Worm (Caenorhabditis elegans) whole organism, L3 larva: Measurements from ENCODE around the gene pqm-1.
A peak's percentile ranks its signal among the peaks of the same experiment; 100 is the strongest.

Experiments
- R02D3.7 ChIP-seq: fragments of 150-350 bp; optimal IDR thresholded peaks from 2 replicates; lab custom pipeline; 2014; ENCODE audit warnings: missing biosample characterization, missing genetic modification characterization
- ZK546.5 ChIP-seq: sonication (generic microtip); optimal IDR thresholded peaks from 2 replicates; lab custom pipeline; 2017; ENCODE audit warnings: missing biosample characterization, missing genetic modification characterization
- ceh-16 ChIP-seq: sonication (generic microtip); optimal IDR thresholded peaks from 2 replicates; lab custom pipeline; 2017; ENCODE audit warnings: missing biosample characterization, missing genetic modification characterization
- ceh-28 ChIP-seq: fragments of 150-350 bp; optimal IDR thresholded peaks from 2 replicates; lab custom pipeline; 2014; ENCODE audit warnings: missing biosample characterization, missing genetic modification reagents, missing genetic modification characterization
- ceh-9 ChIP-seq: sonication (generic microtip); optimal IDR thresholded peaks from 2 replicates; lab custom pipeline; 2018; ENCODE audit warnings: missing biosample characterization, missing genetic modification characterization
- daf-12 ChIP-seq: fragments of 150-350 bp; optimal IDR thresholded peaks from 2 replicates; lab custom pipeline; 2014; ENCODE audit warnings: missing biosample characterization, missing genetic modification reagents, missing genetic modification characterization
- egl-27 ChIP-seq: sonication (generic microtip); optimal IDR thresholded peaks from 4 replicates; lab custom pipeline; 2017; ENCODE audit warnings: missing biosample characterization, missing genetic modification reagents, missing genetic modification characterization
- egl-5 ChIP-seq: fragments of 150-350 bp; optimal IDR thresholded peaks from 2 replicates; lab custom pipeline; 2017; ENCODE audit warnings: missing biosample characterization, missing genetic modification reagents, missing genetic modification characterization, inconsistent platforms
- elt-1 ChIP-seq: fragments of 150-350 bp; optimal IDR thresholded peaks from 2 replicates; lab custom pipeline; 2014; ENCODE audit warnings: missing biosample characterization, missing genetic modification characterization
- elt-2 ChIP-seq: sonication (generic microtip); optimal IDR thresholded peaks from 2 replicates; lab custom pipeline; 2016; ENCODE audit warnings: missing genetic modification reagents, mild to moderate bottlenecking, missing genetic modification characterization, missing compliant biosample characterization
- fkh-10 ChIP-seq: sonication (generic microtip); optimal IDR thresholded peaks from 2 replicates; lab custom pipeline; 2017; ENCODE audit warnings: missing biosample characterization, missing genetic modification reagents, missing genetic modification characterization
- fkh-2 ChIP-seq: fragments of 150-350 bp; optimal IDR thresholded peaks from 2 replicates; lab custom pipeline; 2014; ENCODE audit warnings: missing biosample characterization, missing genetic modification reagents, missing genetic modification characterization
- fos-1 ChIP-seq: fragments of 150-350 bp; optimal IDR thresholded peaks from 2 replicates; lab custom pipeline; 2014; ENCODE audit warnings: missing biosample characterization, missing genetic modification characterization
- hmg-11 ChIP-seq: sonication (generic microtip); optimal IDR thresholded peaks from 2 replicates; lab custom pipeline; 2016; ENCODE audit warnings: missing genetic modification characterization, missing compliant biosample characterization
- lin-15B ChIP-seq: fragments of 150-350 bp; optimal IDR thresholded peaks from 2 replicates; lab custom pipeline; 2014; ENCODE audit warnings: missing biosample characterization, missing genetic modification characterization
- lin-39 ChIP-seq: fragments of 150-350 bp; optimal IDR thresholded peaks from 2 replicates; lab custom pipeline; 2018; ENCODE audit warnings: missing biosample characterization, missing genetic modification reagents, missing genetic modification characterization
- lsy-12 ChIP-seq: sonication (generic microtip); optimal IDR thresholded peaks from 2 replicates; lab custom pipeline; 2016; ENCODE audit warnings: mild to moderate bottlenecking, missing genetic modification characterization, missing compliant biosample characterization
- mml-1 ChIP-seq: fragments of 150-350 bp; sonication (generic microtip); optimal IDR thresholded peaks from 3 replicates; lab custom pipeline; 2014; ENCODE audit warnings: missing biosample characterization, missing genetic modification characterization
- nfya-1 ChIP-seq: sonication (generic microtip); optimal IDR thresholded peaks from 2 replicates; lab custom pipeline; 2017; ENCODE audit warnings: missing genetic modification characterization, mild to moderate bottlenecking, missing compliant biosample characterization, antibody characterized with exemption, moderate library complexity; ENCODE audit not compliant: insufficient read depth
- nhr-23 ChIP-seq: fragments of 150-350 bp; optimal IDR thresholded peaks from 2 replicates; lab custom pipeline; 2014; ENCODE audit warnings: missing biosample characterization, missing genetic modification reagents, missing genetic modification characterization
- nhr-237 ChIP-seq: fragments of 150-350 bp; optimal IDR thresholded peaks from 2 replicates; lab custom pipeline; 2014; ENCODE audit warnings: missing biosample characterization, missing genetic modification characterization
- nhr-25 ChIP-seq: sonication (generic microtip); optimal IDR thresholded peaks from 2 replicates; lab custom pipeline; 2017; ENCODE audit warnings: missing biosample characterization, missing genetic modification characterization
- nhr-43 ChIP-seq: sonication (generic microtip); optimal IDR thresholded peaks from 2 replicates; lab custom pipeline; 2016; ENCODE audit warnings: mild to moderate bottlenecking, missing genetic modification characterization, missing compliant biosample characterization; ENCODE audit not compliant: poor library complexity, severe bottlenecking
- nhr-67 ChIP-seq: fragments of 150-350 bp; optimal IDR thresholded peaks from 2 replicates; lab custom pipeline; 2014; ENCODE audit warnings: missing biosample characterization, missing genetic modification characterization
- nhr-76 ChIP-seq: fragments of 150-350 bp; sonication (generic microtip); optimal IDR thresholded peaks from 5 replicates; lab custom pipeline; 2014; ENCODE audit warnings: missing biosample characterization, missing genetic modification characterization
- nhr-77 ChIP-seq: fragments of 150-350 bp; optimal IDR thresholded peaks from 2 replicates; lab custom pipeline; 2014; ENCODE audit warnings: missing biosample characterization, missing genetic modification characterization
- pha-4 ChIP-seq: fragments of 150-350 bp; optimal IDR thresholded peaks from 2 replicates; lab custom pipeline; 2014; ENCODE audit warnings: missing biosample characterization, missing genetic modification reagents, missing genetic modification characterization
- pqm-1 ChIP-seq: fragments of 150-350 bp; optimal IDR thresholded peaks from 2 replicates; lab custom pipeline; 2017; ENCODE audit warnings: missing biosample characterization, missing genetic modification characterization, inconsistent platforms
- sea-2 ChIP-seq: fragments of 150-350 bp; sonication (generic microtip); optimal IDR thresholded peaks from 4 replicates; lab custom pipeline; 2014; ENCODE audit warnings: missing biosample characterization, missing genetic modification reagents, missing genetic modification characterization
- snpc-4 ChIP-seq: fragments of 150-350 bp; optimal IDR thresholded peaks from 2 replicates; lab custom pipeline; 2014; ENCODE audit warnings: missing biosample characterization, missing genetic modification characterization
- tbx-2 ChIP-seq: sonication (generic microtip); optimal IDR thresholded peaks from 2 replicates; lab custom pipeline; 2016; ENCODE audit warnings: mild to moderate bottlenecking, missing genetic modification characterization, missing compliant biosample characterization
- unc-62 ChIP-seq: fragments of 150-350 bp; sonication (generic microtip); optimal IDR thresholded peaks from 4 replicates; lab custom pipeline; 2014; ENCODE audit warnings: missing biosample characterization, missing genetic modification reagents, missing genetic modification characterization
- zag-1 ChIP-seq: fragments of 150-350 bp; optimal IDR thresholded peaks from 2 replicates; lab custom pipeline; 2014; ENCODE audit warnings: missing biosample characterization, missing genetic modification characterization
- ztf-4 ChIP-seq: fragments of 150-350 bp; optimal IDR thresholded peaks from 2 replicates; lab custom pipeline; 2014; ENCODE audit warnings: missing biosample characterization, missing genetic modification characterization

pqm-1 gene

ce11 chrII:11184757-11185341, 32.5 kb upstream of the pqm-1 start, which contains the start of gene lir-3:
TSS of gene lir-3 (minus strand) at chrII:11184807.
- no peak for TF ChIP-seq ceh-9
- TF ChIP-seq R02D3.7 (tag; lab: Kevin White, UChicago) = no peak
- TF ChIP-seq lin-15B (tag; lab: Kevin White, UChicago) = peak; percentile 46
- peak; percentile 10 for TF ChIP-seq elt-2 (tag; lab: Kevin White, UChicago)
- peak; percentile 69 for TF ChIP-seq nfya-1 (tag; lab: Kevin White, UChicago)
- TF ChIP-seq ztf-4 = no peak
- no peak for TF ChIP-seq ceh-16 (tag; lab: Kevin White, UChicago)
- peak; percentile 80 for TF ChIP-seq hmg-11 (tag; lab: Kevin White, UChicago)
- peak; percentile 21 for TF ChIP-seq snpc-4
- no peak for TF ChIP-seq fkh-10 (GFP tag; lab: Kevin White, UChicago)
- TF ChIP-seq ceh-28 (tag; lab: Kevin White, UChicago) = peak; percentile 30
- TF ChIP-seq tbx-2 (tag; lab: Kevin White, UChicago) = no peak
- TF ChIP-seq daf-12 (tag; lab: Kevin White, UChicago) = no peak
- TF ChIP-seq nhr-77 (tag; lab: Kevin White, UChicago) = no peak
- TF ChIP-seq ZK546.5 (tag; lab: Kevin White, UChicago) = no peak
- TF ChIP-seq lsy-12 (tag; lab: Kevin White, UChicago) = no peak
- TF ChIP-seq egl-5 (tag; lab: Kevin White, UChicago) = peak; percentile 68

ce11 chrII:11181250-11181704, 28.9 kb upstream of the pqm-1 start, which contains the start of gene bigr-1:
TSS of gene bigr-1 (plus strand) at chrII:11181654.
- TF ChIP-seq unc-62 (GFP tag; lab: Kevin White, UChicago) = no peak
- TF ChIP-seq fos-1 (tag; lab: Kevin White, UChicago) = no peak
- no peak for TF ChIP-seq lsy-12 (tag; lab: Kevin White, UChicago)
- TF ChIP-seq ZK546.5 (tag; lab: Kevin White, UChicago) = no peak
- TF ChIP-seq nhr-25 (tag; lab: Kevin White, UChicago) = no peak
- TF ChIP-seq nhr-23 = no peak
- TF ChIP-seq nfya-1 (tag; lab: Kevin White, UChicago) = peak; percentile 30
- no peak for TF ChIP-seq nhr-67 (tag; lab: Kevin White, UChicago)
- TF ChIP-seq snpc-4 = no peak
- TF ChIP-seq pqm-1 (tag; lab: Kevin White, UChicago) = peak; percentile 73
- no peak for TF ChIP-seq mml-1 (tag; lab: Kevin White, UChicago)
- peak; percentile 46 for TF ChIP-seq nhr-43 (tag; lab: Kevin White, UChicago)
- no peak for TF ChIP-seq ceh-16 (tag; lab: Kevin White, UChicago)
- no peak for TF ChIP-seq nhr-76
- TF ChIP-seq R02D3.7 (tag; lab: Kevin White, UChicago) = no peak
- no peak for TF ChIP-seq pha-4 (tag; lab: Kevin White, UChicago)
- TF ChIP-seq nhr-77 (tag; lab: Kevin White, UChicago) = no peak
- peak; percentile 61 for TF ChIP-seq elt-2 (tag; lab: Kevin White, UChicago)
- TF ChIP-seq zag-1 (tag; lab: Kevin White, UChicago) = no peak
- TF ChIP-seq, all 47 proteins: peak for 4

ce11 chrII:11178737-11179136, 26.3 kb upstream of the pqm-1 start:
- no peak for TF ChIP-seq lsy-12 (tag; lab: Kevin White, UChicago)
- no peak for TF ChIP-seq tbx-2 (tag; lab: Kevin White, UChicago)
- TF ChIP-seq nhr-23 = no peak
- no peak for TF ChIP-seq mml-1 (tag; lab: Kevin White, UChicago)
- TF ChIP-seq nhr-237 (tag; lab: Kevin White, UChicago) = no peak
- TF ChIP-seq lin-15B (tag; lab: Kevin White, UChicago) = no peak

ce11 chrII:11177376-11177775, 25.0 kb upstream of the pqm-1 start, which contains the start of gene F37H8.6:
TSS of gene F37H8.6 (minus strand) at chrII:11177476.
- TF ChIP-seq egl-27 (tag; lab: Kevin White, UChicago) = no peak
- TF ChIP-seq lsy-12 (tag; lab: Kevin White, UChicago) = no peak
- no peak for TF ChIP-seq fkh-10 (GFP tag; lab: Kevin White, UChicago)
- no peak for TF ChIP-seq snpc-4
- no peak for TF ChIP-seq nhr-76
- no peak for TF ChIP-seq nhr-23
- TF ChIP-seq fkh-2 (tag; lab: Kevin White, UChicago) = no peak
- no peak for TF ChIP-seq sea-2 (GFP tag; lab: Kevin White, UChicago)
- no peak for TF ChIP-seq nhr-77 (tag; lab: Kevin White, UChicago)
- TF ChIP-seq ZK546.5 (tag; lab: Kevin White, UChicago) = no peak
- no peak for TF ChIP-seq ceh-28 (tag; lab: Kevin White, UChicago)
- TF ChIP-seq lin-39 (tag; lab: Kevin White, UChicago) = no peak
- no peak for TF ChIP-seq pqm-1 (tag; lab: Kevin White, UChicago)
- TF ChIP-seq elt-1 = no peak
- TF ChIP-seq daf-12 (tag; lab: Kevin White, UChicago) = no peak
